Worm (Caenorhabditis elegans) whole organism, L1 larva: ENCODE results near the gene fat-1.

Experiments used
- aha-1 ChIP-seq: fragments of 150-350 bp; optimal IDR thresholded peaks from 2 replicates; lab custom pipeline; 2014; ENCODE audit warnings: missing biosample characterization, missing genetic modification characterization
- aly-2 ChIP-seq: fragments of 150-350 bp; optimal IDR thresholded peaks from 2 replicates; lab custom pipeline; 2014; ENCODE audit warnings: missing biosample characterization, missing genetic modification characterization
- blmp-1 ChIP-seq: fragments of 150-350 bp; optimal IDR thresholded peaks from 2 replicates; lab custom pipeline; 2014; ENCODE audit warnings: missing biosample characterization, missing genetic modification characterization
- ceh-8 ChIP-seq: fragments of 200-800 bp; sonication (Bioruptor generic); optimal IDR thresholded peaks from 2 replicates; lab custom pipeline; 2018; ENCODE audit warnings: mild to moderate bottlenecking, missing genetic modification characterization, moderate library complexity, missing compliant biosample characterization
- ceh-82 ChIP-seq, 3 experiments: fragments of 150-350 bp in 1 of 3; sonication (generic microtip) in 2 of 3; optimal IDR thresholded peaks; 2 replicates each; lab custom pipeline; 2014 to 2017; ENCODE audit warnings: missing biosample characterization in 3 of 3, missing genetic modification characterization in 3 of 3
- ceh-88 ChIP-seq: fragments of 200-800 bp; sonication (Bioruptor generic); IDR thresholded peaks from 2 replicates; pipeline ENCODE4 v1.3.6; 2022; ENCODE audit warnings: missing genetic modification characterization, missing compliant biosample characterization
- ces-1 ChIP-seq: fragments of 150-350 bp; optimal IDR thresholded peaks from 2 replicates; lab custom pipeline; 2014; ENCODE audit warnings: missing biosample characterization, missing genetic modification reagents, missing genetic modification characterization
- dpl-1 ChIP-seq, 3 experiments: fragments of 150-350 bp in 2 of 3; sonication (generic microtip) in 1 of 3; optimal IDR thresholded peaks; 2 replicates each; lab custom pipeline; 2014 to 2017; ENCODE audit warnings: missing biosample characterization in 3 of 3, missing genetic modification characterization in 3 of 3, missing genetic modification reagents in 3 of 3
- dsc-1 ChIP-seq: sonication (generic microtip); optimal IDR thresholded peaks from 2 replicates; lab custom pipeline; 2016; ENCODE audit warnings: mild to moderate bottlenecking, missing genetic modification characterization, missing compliant biosample characterization
- efl-1 ChIP-seq, 4 experiments: fragments of 150-350 bp; optimal IDR thresholded peaks in 3 of 4; peaks in 1 of 4; 1 replicate in 1 of 4; 2 replicates in 3 of 4; lab custom pipeline; 2014; ENCODE audit warnings: missing biosample characterization in 2 of 4, missing genetic modification characterization in 2 of 4, missing genetic modification reagents in 2 of 4
- efl-3 ChIP-seq: fragments of 200-800 bp; sonication (Bioruptor generic); optimal IDR thresholded peaks from 2 replicates; lab custom pipeline; 2018; ENCODE audit warnings: mild to moderate bottlenecking, missing genetic modification characterization, missing compliant biosample characterization
- egl-13 ChIP-seq: sonication (generic microtip); optimal IDR thresholded peaks from 2 replicates; lab custom pipeline; 2016; ENCODE audit warnings: missing genotype, missing genetic modification reagents, missing genetic modification characterization, missing compliant biosample characterization
- egl-27 ChIP-seq, 2 experiments: fragments of 150-350 bp in 1 of 2; sonication (generic microtip); optimal IDR thresholded peaks; 3 replicates each; lab custom pipeline; 2017 to 2018; ENCODE audit warnings: missing biosample characterization in 2 of 2, missing genetic modification characterization in 2 of 2, missing genetic modification reagents in 2 of 2
- elt-2 ChIP-seq: sonication (generic microtip); optimal IDR thresholded peaks from 2 replicates; lab custom pipeline; 2016; ENCODE audit warnings: missing genetic modification characterization, mild to moderate bottlenecking, inconsistent platforms, missing compliant biosample characterization, missing genetic modification reagents
- ets-5 ChIP-seq: fragments of 200-800 bp; sonication (Bioruptor generic); IDR thresholded peaks from 2 replicates; pipeline ENCODE4 v1.3.6; 2022; ENCODE audit warnings: missing genetic modification characterization, missing compliant biosample characterization
- fkh-4 ChIP-seq: sonication (generic microtip); optimal IDR thresholded peaks from 2 replicates; lab custom pipeline; 2016; ENCODE audit warnings: missing compliant biosample characterization, missing genetic modification characterization, borderline replicate concordance
- fkh-8 ChIP-seq: sonication (generic microtip); optimal IDR thresholded peaks from 2 replicates; lab custom pipeline; 2016; ENCODE audit warnings: mild to moderate bottlenecking, missing genetic modification characterization, missing compliant biosample characterization
- hlh-4 ChIP-seq: sonication (generic microtip); optimal IDR thresholded peaks from 2 replicates; lab custom pipeline; 2016; ENCODE audit warnings: mild to moderate bottlenecking, missing genetic modification characterization, missing compliant biosample characterization
- hpl-2 ChIP-seq: fragments of 150-350 bp; optimal IDR thresholded peaks from 2 replicates; lab custom pipeline; 2014; ENCODE audit warnings: missing biosample characterization, missing genetic modification reagents, missing genetic modification characterization
- isw-1 ChIP-seq: fragments of 200-800 bp; sonication (Bioruptor generic); IDR thresholded peaks from 2 replicates; pipeline ENCODE4 v1.3.6; 2022; ENCODE audit warnings: missing genetic modification characterization, missing compliant biosample characterization
- lin-14 ChIP-seq: fragments of 200-800 bp; sonication (Bioruptor generic); optimal IDR thresholded peaks from 2 replicates; lab custom pipeline; 2018; ENCODE audit warnings: mild to moderate bottlenecking, missing genetic modification characterization, moderate library complexity, missing compliant biosample characterization
- lin-35 ChIP-seq, 2 experiments: fragments of 150-350 bp; optimal IDR thresholded peaks; 2 replicates each; lab custom pipeline; 2014; ENCODE audit warnings: missing biosample characterization in 2 of 2, missing genetic modification characterization in 2 of 2, missing genetic modification reagents in 2 of 2
- lin-39 ChIP-seq: fragments of 150-350 bp; optimal IDR thresholded peaks from 2 replicates; lab custom pipeline; 2014; ENCODE audit warnings: missing biosample characterization, missing genetic modification reagents, missing genetic modification characterization
- lsy-2 ChIP-seq, 2 experiments: fragments of 150-350 bp; optimal IDR thresholded peaks; 2 replicates each; lab custom pipeline; 2014; ENCODE audit warnings: missing biosample characterization in 2 of 2, missing genetic modification characterization in 2 of 2
- mep-1 ChIP-seq: fragments of 150-350 bp; optimal IDR thresholded peaks from 2 replicates; lab custom pipeline; 2014; ENCODE audit warnings: missing biosample characterization, missing genetic modification characterization
- nhr-19 ChIP-seq: fragments of 200-800 bp; sonication (Bioruptor generic); conservative IDR thresholded peaks from 2 replicates; pipeline ENCODE4 v1.3.6; 2022; ENCODE audit warnings: missing genetic modification characterization, missing compliant biosample characterization
- nhr-28 ChIP-seq: fragments of 150-350 bp; optimal IDR thresholded peaks from 2 replicates; lab custom pipeline; 2014; ENCODE audit warnings: missing biosample characterization, missing genetic modification characterization
- nhr-47 ChIP-seq: sonication (generic microtip); optimal IDR thresholded peaks from 2 replicates; lab custom pipeline; 2016; ENCODE audit warnings: mild to moderate bottlenecking, missing genetic modification characterization, moderate library complexity, missing compliant biosample characterization
- nhr-71 ChIP-seq: sonication (generic microtip); optimal IDR thresholded peaks from 2 replicates; lab custom pipeline; 2016; ENCODE audit warnings: mild to moderate bottlenecking, missing genetic modification characterization, moderate library complexity, missing compliant biosample characterization
- nhr-77 ChIP-seq: fragments of 150-350 bp; optimal IDR thresholded peaks from 2 replicates; lab custom pipeline; 2014; ENCODE audit warnings: missing biosample characterization, missing genetic modification characterization
- nhr-84 ChIP-seq: sonication (generic microtip); optimal IDR thresholded peaks from 2 replicates; lab custom pipeline; 2017; ENCODE audit warnings: missing biosample characterization, missing genetic modification characterization
- nhr-85 ChIP-seq: sonication (generic microtip); peaks from one replicate; lab custom pipeline; 2016; ENCODE audit warnings: missing genetic modification characterization, inconsistent platforms, missing compliant biosample characterization
- nhr-90 ChIP-seq: sonication (generic microtip); optimal IDR thresholded peaks from 2 replicates; lab custom pipeline; 2016; ENCODE audit warnings: mild to moderate bottlenecking, missing genetic modification characterization, missing compliant biosample characterization; ENCODE audit not compliant: poor library complexity
- pax-3 ChIP-seq: fragments of 200-800 bp; sonication (Bioruptor generic); optimal IDR thresholded peaks from 2 replicates; lab custom pipeline; 2018; ENCODE audit warnings: mild to moderate bottlenecking, missing genetic modification characterization, moderate library complexity, missing compliant biosample characterization
- pqm-1 ChIP-seq: sonication (generic microtip); optimal IDR thresholded peaks from 3 replicates; lab custom pipeline; 2017; ENCODE audit warnings: missing biosample characterization, missing genetic modification characterization
- snpc-4 ChIP-seq: fragments of 150-350 bp; optimal IDR thresholded peaks from 2 replicates; lab custom pipeline; 2014; ENCODE audit warnings: missing biosample characterization, missing genetic modification characterization
- snu-23 ChIP-seq: sonication (generic microtip); optimal IDR thresholded peaks from 2 replicates; lab custom pipeline; 2016; ENCODE audit warnings: missing genetic modification characterization, missing compliant biosample characterization
- sox-4 ChIP-seq: sonication (generic microtip); optimal IDR thresholded peaks from 2 replicates; lab custom pipeline; 2016; ENCODE audit warnings: missing genetic modification characterization, missing compliant biosample characterization
- swsn-7 ChIP-seq: sonication (generic microtip); optimal IDR thresholded peaks from 2 replicates; lab custom pipeline; 2016; ENCODE audit warnings: missing genetic modification characterization, missing compliant biosample characterization
- unc-130 ChIP-seq: fragments of 150-350 bp; optimal IDR thresholded peaks from 2 replicates; lab custom pipeline; 2017; ENCODE audit warnings: missing biosample characterization, missing genetic modification characterization, inconsistent platforms
- unc-86 ChIP-seq: sonication (generic microtip); optimal IDR thresholded peaks from 2 replicates; lab custom pipeline; 2016; ENCODE audit warnings: missing genetic modification characterization, missing compliant biosample characterization
- vab-15 ChIP-seq: sonication (generic microtip); optimal IDR thresholded peaks from 2 replicates; lab custom pipeline; 2017; ENCODE audit warnings: missing genotype, mild to moderate bottlenecking, missing genetic modification characterization, missing compliant biosample characterization
- xbp-1 ChIP-seq: sonication (generic microtip); optimal IDR thresholded peaks from 2 replicates; lab custom pipeline; 2016; ENCODE audit warnings: missing genetic modification characterization, missing compliant biosample characterization
- zag-1 ChIP-seq: fragments of 150-350 bp; optimal IDR thresholded peaks from 2 replicates; lab custom pipeline; 2014; ENCODE audit warnings: missing biosample characterization, missing genetic modification characterization
- ztf-11 ChIP-seq, 2 experiments: sonication (generic microtip); optimal IDR thresholded peaks; 2 replicates each; lab custom pipeline; 2016 to 2017; ENCODE audit warnings: missing genetic modification characterization in 2 of 2, missing biosample characterization in 1 of 2, missing compliant biosample characterization in 1 of 2

fat-1 gene

ce11 chrIV:13315344-13315743 is at the start of gene fat-1:
TSS of gene fat-1 (plus strand) at chrIV:13315644.
- no peak for TF ChIP-seq nhr-84 (tag; lab: Kevin White, UChicago)
- TF ChIP-seq ztf-11 (tag; optimal IDR thresholded peaks at IDR 0.05; lab: Kevin White, UChicago) = no peak
- TF ChIP-seq nhr-90 = no peak
- no peak for TF ChIP-seq nhr-19 (GFP tag; lab: Robert Waterston, UW)
- TF ChIP-seq ceh-8 (GFP tag; lab: Kevin White, UChicago) = no peak
- TF ChIP-seq egl-27 (tag; optimal IDR thresholded peaks at IDR 0.05; lab: Kevin White, UChicago) = no peak
- TF ChIP-seq nhr-28 (tag; lab: Kevin White, UChicago) = no peak
- no peak for TF ChIP-seq aly-2 (tag; lab: Kevin White, UChicago)
- no peak for TF ChIP-seq lin-35 (GFP tag; optimal IDR thresholded peaks at IDR 0.05; lab: Kevin White, UChicago)
- no peak for TF ChIP-seq ceh-88 (GFP tag; lab: Robert Waterston, UW)
- TF ChIP-seq lin-14 (GFP tag; lab: Kevin White, UChicago) = no peak
- no peak for TF ChIP-seq blmp-1 (tag; lab: Kevin White, UChicago)
- TF ChIP-seq, all 84 proteins: peak for 0

ce11 chrIV:13268385-13268784 is 47.1 kb upstream of the fat-1 start:
- TF ChIP-seq isw-1 (GFP tag; lab: Robert Waterston, UW) (no peak), unc-130 (tag; lab: Kevin White, UChicago) (no peak), aha-1 (tag; lab: Kevin White, UChicago) (no peak)

ce11 chrIV:13272494-13272893 is 43.0 kb upstream of the fat-1 start, which contains the start of gene unc-26:
TSS of gene unc-26 (minus strand) at chrIV:13272516.
- TF ChIP-seq nhr-90 = no peak
- TF ChIP-seq snu-23 = peak; percentile 43
- TF ChIP-seq dpl-1 (GFP tag; optimal IDR thresholded peaks at IDR 0.05; lab: Kevin White, UChicago) = peak in 1 of 3 experiments; percentile 6
- no peak for TF ChIP-seq efl-3 (GFP tag; lab: Kevin White, UChicago)
- TF ChIP-seq unc-86 (tag; lab: Kevin White, UChicago) = peak; percentile 65
- TF ChIP-seq nhr-47 (tag; lab: Kevin White, UChicago) = peak; percentile 53
- peak; percentile 47 to 60 for TF ChIP-seq efl-1 (optimal IDR thresholded peaks at IDR 0.05; lab: Kevin White, UChicago)
- no peak for TF ChIP-seq efl-1 (GFP tag; optimal IDR thresholded peaks at IDR 0.05 in 1 of 2; lab: Kevin White, UChicago)
- TF ChIP-seq nhr-71 (tag; lab: Kevin White, UChicago) = peak; percentile 53
- TF ChIP-seq pax-3 (tag; lab: Kevin White, UChicago) = no peak
- TF ChIP-seq hlh-4 (tag; lab: Kevin White, UChicago) = no peak
- no peak for TF ChIP-seq sox-4
- peak in 1 of 3 experiments; percentile 63 for TF ChIP-seq ceh-82 (tag; optimal IDR thresholded peaks at IDR 0.05; lab: Kevin White, UChicago)
- peak; percentile 32 to 45 for TF ChIP-seq lsy-2 (tag; optimal IDR thresholded peaks at IDR 0.05; lab: Kevin White, UChicago)
- no peak for TF ChIP-seq fkh-4
- TF ChIP-seq swsn-7 (tag; lab: Kevin White, UChicago) = peak; percentile 46
- no peak for TF ChIP-seq ces-1
- TF ChIP-seq lin-39 (tag; lab: Kevin White, UChicago) = no peak
- peak; percentile 29 for TF ChIP-seq xbp-1
- peak; percentile 20 for TF ChIP-seq mep-1
- peak; percentile 19 for TF ChIP-seq blmp-1 (tag; lab: Kevin White, UChicago)
- peak; percentile 22 for TF ChIP-seq dsc-1

DNA sequence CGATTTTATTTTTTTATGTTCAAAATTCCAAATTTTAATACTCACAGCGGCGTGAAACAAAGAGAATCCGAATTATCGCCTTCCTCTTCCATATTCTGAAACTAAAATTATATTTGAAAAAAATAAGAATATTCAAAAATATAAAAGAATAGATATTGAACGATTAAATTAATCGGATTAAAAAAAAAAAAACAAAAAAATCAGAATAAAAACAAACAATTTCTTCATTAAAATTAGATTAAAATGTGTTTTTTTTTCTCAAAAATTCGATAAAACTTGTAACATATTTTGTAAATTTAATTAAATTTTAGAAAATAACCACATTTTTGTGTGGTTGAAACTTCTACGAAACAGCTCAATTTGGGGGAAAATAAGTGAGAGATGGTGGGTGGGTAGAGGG is 32.7 kb upstream of the fat-1 start, which contains the start of gene cpsf-3:
Gene cpsf-3, minus strand, starts transcription at position 101 of the 400 bp plus-strand sequence.
- TF ChIP-seq pax-3 (tag; lab: Kevin White, UChicago) (no peak), fkh-8 (tag; lab: Kevin White, UChicago) (no peak), hpl-2 (GFP tag; lab: Kevin White, UChicago) (no peak), ets-5 (GFP tag; lab: Robert Waterston, UW) (no peak), zag-1 (tag; lab: Kevin White, UChicago) (no peak), egl-27 (tag; optimal IDR thresholded peaks at IDR 0.05; lab: Kevin White, UChicago) (no peak), ztf-11 (tag; optimal IDR thresholded peaks at IDR 0.05; lab: Kevin White, UChicago) (no peak), snu-23 (no peak), snpc-4 (tag; lab: Kevin White, UChicago) (no peak), nhr-19 (GFP tag; lab: Robert Waterston, UW) (no peak), egl-13 (no peak), nhr-85 (tag; lab: Kevin White, UChicago) (no peak), vab-15 (no peak), ceh-88 (GFP tag; lab: Robert Waterston, UW) (no peak), nhr-77 (no peak), pqm-1 (tag; lab: Kevin White, UChicago) (no peak), elt-2 (no peak)
